Worm (Caenorhabditis elegans): Measurements from ENCODE around the gene nhr-222.

Gene nhr-222

ce11 chrV:3586014-3586689 lies 42.9 kb upstream of the nhr-222 start, which contains the start of the genes rpl-11.1 and T22F3.2:
rpl-11.1 (minus strand) TSS chrV:3586064.
T22F3.2 (plus strand) TSS chrV:3586639.
- TF ChIP-seq lsy-2 (tag; optimal IDR thresholded peaks at IDR 0.05) (peak in 1 of 2 experiments; percentile 27), dmd-4 (tag; optimal IDR thresholded peaks at IDR 0.05) (no peak), unc-55 (GFP tag; optimal IDR thresholded peaks at IDR 0.05) (peak; percentile 42), nhr-129 (tag; optimal IDR thresholded peaks at IDR 0.05) (peak; percentile 34), C34F6.9 (tag; optimal IDR thresholded peaks at IDR 0.05) (peak; percentile 40), sma-9 (GFP tag; optimal IDR thresholded peaks at IDR 0.05) (peak; percentile 6), sma-9 (tag; optimal IDR thresholded peaks at IDR 0.05) (no peak)

- no peak for TF ChIP-seq lsy-2 (tag; optimal IDR thresholded peaks at IDR 0.05)
- TF ChIP-seq nhr-12 (tag; optimal IDR thresholded peaks at IDR 0.05): no peak
- no peak for TF ChIP-seq mbf-1 (tag; optimal IDR thresholded peaks at IDR 0.05)
- no peak for TF ChIP-seq elt-3 (tag; optimal IDR thresholded peaks at IDR 0.05)
- no peak for TF ChIP-seq ztf-4 (tag; optimal IDR thresholded peaks at IDR 0.05)
- TF ChIP-seq nhr-23 (tag; optimal IDR thresholded peaks at IDR 0.05): no peak
- TF ChIP-seq nhr-237 (tag; optimal IDR thresholded peaks at IDR 0.05): no peak
- TF ChIP-seq R02D3.7 (tag; optimal IDR thresholded peaks at IDR 0.05): no peak
- TF ChIP-seq unc-39 (tag; optimal IDR thresholded peaks at IDR 0.05): no peak
These were observed 41.8 kb upstream of the nhr-222 start for ce11 chrV:3585011-3585410.

ce11 chrV:3583622-3584021 lies 40.4 kb upstream of the nhr-222 start:
- no peak for TF ChIP-seq lin-13 (GFP tag; optimal IDR thresholded peaks at IDR 0.05)
- no peak for TF ChIP-seq zag-1 (tag; optimal IDR thresholded peaks at IDR 0.05)
- TF ChIP-seq ztf-11 (tag; optimal IDR thresholded peaks at IDR 0.05): no peak

- TF ChIP-seq aly-2 (tag; optimal IDR thresholded peaks at IDR 0.05) (no peak), R02D3.7 (tag; optimal IDR thresholded peaks at IDR 0.05) (no peak), nhr-23 (tag; optimal IDR thresholded peaks at IDR 0.05) (no peak), lin-39 (tag; optimal IDR thresholded peaks at IDR 0.05) (no peak), elt-1 (tag; optimal IDR thresholded peaks at IDR 0.05) (no peak), nhr-25 (tag; optimal IDR thresholded peaks at IDR 0.05) (no peak), ztf-11 (tag; optimal IDR thresholded peaks at IDR 0.05) (no peak), unc-39 (tag; optimal IDR thresholded peaks at IDR 0.05) (no peak), nhr-12 (tag; optimal IDR thresholded peaks at IDR 0.05) (no peak), ceh-82 (tag; optimal IDR thresholded peaks at IDR 0.05) (no peak), mab-5 (tag; optimal IDR thresholded peaks at IDR 0.05) (no peak), ZK546.5 (tag; optimal IDR thresholded peaks at IDR 0.05) (no peak), mdl-1 (tag; optimal IDR thresholded peaks at IDR 0.05) (no peak), dmd-4 (tag; optimal IDR thresholded peaks at IDR 0.05) (no peak), nhr-11 (tag; optimal IDR thresholded peaks at IDR 0.05) (no peak)
These were observed 39.4 kb upstream of the nhr-222 start for ce11 chrV:3582671-3583070.

ce11 chrV:3582086-3582485 lies 38.8 kb upstream of the nhr-222 start:
- peak; percentile 21 for TF ChIP-seq sma-9 (GFP tag; optimal IDR thresholded peaks at IDR 0.05)
- no peak for TF ChIP-seq sma-9 (tag; optimal IDR thresholded peaks at IDR 0.05)
- TF ChIP-seq ama-1 (optimal IDR thresholded peaks at IDR 0.05): no peak
- TF ChIP-seq ZK546.5 (tag; optimal IDR thresholded peaks at IDR 0.05): no peak
- no peak for TF ChIP-seq egl-27 (tag; optimal IDR thresholded peaks at IDR 0.05)
- TF ChIP-seq nhr-23 (tag; optimal IDR thresholded peaks at IDR 0.05): no peak

- TF ChIP-seq skn-1 (tag; optimal IDR thresholded peaks at IDR 0.05): no peak
- TF ChIP-seq ZK546.5 (tag; optimal IDR thresholded peaks at IDR 0.05): no peak
- TF ChIP-seq ztf-11 (tag; optimal IDR thresholded peaks at IDR 0.05): no peak
- TF ChIP-seq blmp-1 (tag; optimal IDR thresholded peaks at IDR 0.05; ENCODE audit: insufficient read depth): no peak
- TF ChIP-seq dmd-4 (tag; optimal IDR thresholded peaks at IDR 0.05): no peak
- no peak for TF ChIP-seq fos-1 (tag; optimal IDR thresholded peaks at IDR 0.05)
- TF ChIP-seq peb-1 (tag; optimal IDR thresholded peaks at IDR 0.05): no peak
- TF ChIP-seq ztf-4 (tag; optimal IDR thresholded peaks at IDR 0.05): no peak
These were observed 38.4 kb upstream of the nhr-222 start for ce11 chrV:3581643-3582042.

All from whole organism, L2 larva.